Fruit fly (Drosophila melanogaster): Measurements from ENCODE around the gene BigH1.

The BigH1 gene

DNA sequence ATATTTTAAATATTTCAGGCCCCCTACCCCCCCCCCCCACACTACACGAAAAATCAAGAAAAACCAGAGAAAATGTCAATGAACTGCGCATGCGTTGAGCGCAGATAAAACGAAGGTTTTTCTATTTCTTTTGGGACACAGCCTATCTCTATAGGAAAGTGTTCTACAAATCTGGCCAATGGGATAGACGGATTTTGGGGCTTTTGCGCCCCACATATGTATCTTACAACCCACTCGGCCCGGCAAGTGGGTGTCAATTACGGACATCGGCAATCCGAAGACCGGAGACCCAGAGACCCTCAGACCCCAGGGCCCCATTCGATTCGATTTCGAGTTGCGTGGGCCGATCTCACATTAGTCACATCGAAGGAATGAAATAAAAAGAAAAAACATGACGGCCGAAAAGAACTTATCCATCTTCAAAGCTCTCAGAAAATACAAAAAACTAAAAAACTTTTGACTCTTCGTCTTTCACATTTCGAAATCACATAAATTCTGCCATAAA, 46.3 kb downstream of the BigH1 start (continued):
- no peak for TF ChIP-seq CG14710 (tag; optimal IDR thresholded peaks at IDR 0.05)
- TF ChIP-seq oc (tag; optimal IDR thresholded peaks at IDR 0.05), result no peak
- TF ChIP-seq sens-2 (GFP tag; IDR thresholded peaks at IDR 0.05), result peak; percentile 41
- TF ChIP-seq bcd (GFP tag; optimal IDR thresholded peaks at IDR 0.05), result no peak
- TF ChIP-seq Sin3A (optimal IDR thresholded peaks at IDR 0.05), result no peak
- no peak for TF ChIP-seq D19A (tag; optimal IDR thresholded peaks at IDR 0.05)
- TF ChIP-seq cas (GFP tag; IDR thresholded peaks at IDR 0.05), result no peak
- TF ChIP-seq Nf-YB (GFP tag; optimal IDR thresholded peaks at IDR 0.05), result peak; percentile 73
- TF ChIP-seq Spps (tag; optimal IDR thresholded peaks at IDR 0.05), result no peak
- no peak for TF ChIP-seq CG12219 (GFP tag; optimal IDR thresholded peaks at IDR 0.05)
- TF ChIP-seq caup (GFP tag; optimal IDR thresholded peaks at IDR 0.05; ENCODE audit: severe bottlenecking), result no peak
- no peak for TF ChIP-seq chinmo (GFP tag; IDR thresholded peaks at IDR 0.05; ENCODE audit: partially characterized antibody)
- no peak for TF ChIP-seq kni (GFP tag; optimal IDR thresholded peaks at IDR 0.05)
- no peak for TF ChIP-seq Ada2b (GFP tag; IDR thresholded peaks at IDR 0.05)
- no peak for TF ChIP-seq C15 (GFP tag; IDR thresholded peaks at IDR 0.05)
- TF ChIP-seq CG7839 (tag; optimal IDR thresholded peaks at IDR 0.05), result no peak
- peak; percentile 50 for TF ChIP-seq CG13894 (tag; optimal IDR thresholded peaks at IDR 0.05)
- no peak for TF ChIP-seq odd (GFP tag; optimal IDR thresholded peaks at IDR 0.05)
- peak; percentile 17 for TF ChIP-seq HHEX (GFP tag; optimal IDR thresholded peaks at IDR 0.05)
- TF ChIP-seq CG43689 (GFP tag; IDR thresholded peaks at IDR 0.05), result no peak
- no peak for TF ChIP-seq CG1647 (GFP tag; optimal IDR thresholded peaks at IDR 0.05)
- no peak for TF ChIP-seq stwl (tag; optimal IDR thresholded peaks at IDR 0.05)
- TF ChIP-seq CG15601 (tag; optimal IDR thresholded peaks at IDR 0.05), result no peak
- no peak for TF ChIP-seq CG10209 (GFP tag; optimal IDR thresholded peaks at IDR 0.05)
- TF ChIP-seq sr (GFP tag; IDR thresholded peaks at IDR 0.05), result peak; percentile 93
- no peak for TF ChIP-seq corto (GFP tag; optimal IDR thresholded peaks at IDR 0.05)
- TF ChIP-seq disco-r (GFP tag; optimal IDR thresholded peaks at IDR 0.05), result no peak
- TF ChIP-seq dysf (GFP tag; IDR thresholded peaks at IDR 0.05), result no peak
- TF ChIP-seq yki (optimal IDR thresholded peaks at IDR 0.05), result no peak
- TF ChIP-seq maf-S (GFP tag; optimal IDR thresholded peaks at IDR 0.05), result no peak
- no peak for TF ChIP-seq CG11696 (GFP tag; IDR thresholded peaks at IDR 0.05)
- peak; percentile 64 for TF ChIP-seq Nf-YC (tag; optimal IDR thresholded peaks at IDR 0.05)
- no peak for TF ChIP-seq Poxn (GFP tag; IDR thresholded peaks at IDR 0.05)
- TF ChIP-seq seq (GFP tag; IDR thresholded peaks at IDR 0.05), result 0 out of 2 replicates have a peak, but pooled peaks have one; percentile 7
- no peak for TF ChIP-seq Atf3 (GFP tag; optimal IDR thresholded peaks at IDR 0.05)
- TF ChIP-seq sima (GFP tag; optimal IDR thresholded peaks at IDR 0.05), result no peak
- no peak for TF ChIP-seq PHDP (tag; optimal IDR thresholded peaks at IDR 0.05)
- TF ChIP-seq HLH4C (GFP tag; IDR thresholded peaks at IDR 0.05; ENCODE audit: partially characterized antibody), result no peak

DNA sequence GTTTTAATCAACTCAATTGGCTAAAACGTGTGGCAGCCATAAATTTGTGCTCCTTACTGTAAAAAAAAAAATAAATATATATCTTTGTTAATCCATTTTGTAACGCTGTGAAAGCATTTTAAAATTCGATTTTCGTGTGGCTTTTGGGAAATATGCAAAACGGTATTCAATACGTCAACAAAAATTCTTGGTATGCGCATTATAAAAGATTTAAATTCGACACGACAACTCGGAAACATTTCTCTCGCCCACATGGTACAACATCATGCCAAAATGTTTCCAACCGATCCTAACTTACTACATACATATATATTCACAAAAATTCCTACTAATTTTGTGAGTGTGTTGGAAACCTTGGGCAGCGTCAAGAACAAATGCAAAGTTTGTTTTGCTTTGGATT, 47.4 kb downstream of the BigH1 start:
- peak; percentile 69; the same call in 1 of the 3 replicates for TF ChIP-seq sr (GFP tag; IDR thresholded peaks at IDR 0.05)
- TF ChIP-seq dysf (GFP tag; IDR thresholded peaks at IDR 0.05), result no peak
- peak; percentile 98 for TF ChIP-seq sd (tag; optimal IDR thresholded peaks at IDR 0.05)
- no peak for TF ChIP-seq pzg (GFP tag; optimal IDR thresholded peaks at IDR 0.05)
- peak; percentile 47 for TF ChIP-seq sens (GFP tag)
- no peak for TF ChIP-seq run (tag; optimal IDR thresholded peaks at IDR 0.05)
- TF ChIP-seq Dip3 (GFP tag; optimal IDR thresholded peaks at IDR 0.05), result no peak
- peak in 1 of 3 experiments; percentile 13 for TF ChIP-seq Stat92E (GFP tag; optimal IDR thresholded peaks at IDR 0.05)
- TF ChIP-seq pnt (GFP tag; optimal IDR thresholded peaks at IDR 0.05), result no peak
- peak; percentile 45 for TF ChIP-seq Med (GFP tag)
- peak in 1 of 2 experiments; percentile 28 for TF ChIP-seq eve (GFP tag; optimal IDR thresholded peaks at IDR 0.05)
- 0 out of 4 replicates have a peak, but pooled peaks have one; percentile 5 for TF ChIP-seq chinmo (GFP tag; IDR thresholded peaks at IDR 0.05; ENCODE audit: partially characterized antibody)

Measured in whole organism, embryonic.